Fruit fly (Drosophila melanogaster): ENCODE results near the gene PolrMT.
A peak's percentile ranks its signal among the peaks of the same experiment; 100 is the strongest.

The PolrMT gene

DNA sequence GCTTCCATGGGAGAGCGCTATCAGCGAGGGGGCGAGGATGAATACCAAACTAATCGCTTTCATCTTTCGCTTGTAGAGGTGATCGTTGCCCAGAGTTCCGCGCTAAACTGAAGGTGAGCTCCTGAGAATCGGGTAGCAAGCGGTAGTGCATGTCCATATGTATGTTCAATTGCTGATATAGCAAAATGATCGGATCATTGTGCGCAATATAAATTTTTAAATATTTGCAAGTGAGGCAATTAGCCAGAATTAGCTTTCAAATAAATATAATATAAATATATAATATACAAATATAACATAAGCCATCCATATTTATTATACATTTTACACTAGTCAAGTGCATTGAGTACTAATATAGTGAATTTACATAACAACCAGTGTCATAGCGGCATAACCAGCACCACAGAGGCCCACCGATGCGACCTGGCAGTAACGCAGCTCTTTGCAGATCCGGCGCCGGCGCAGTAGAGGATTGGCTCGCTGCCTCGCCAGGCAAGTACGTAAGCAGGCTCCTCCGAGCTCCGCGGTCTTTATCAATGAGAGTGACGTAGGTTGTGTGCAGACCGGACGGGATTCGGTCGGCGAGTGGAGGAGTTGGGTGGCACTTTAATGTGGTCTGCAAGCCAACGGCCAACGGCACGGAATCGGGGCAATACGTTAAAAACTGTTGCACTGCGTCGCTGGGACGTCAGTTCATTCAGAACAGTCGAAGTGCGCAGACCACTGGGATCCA lies 26.0 kb upstream of the PolrMT start, which contains the start of the genes Iris and CG4577:
TSS of gene Iris (minus strand) at position 88 of the 733 bp plus-strand sequence.
TSS of gene CG4577 (plus strand) at position 683 of the 733 bp plus-strand sequence.
- TF ChIP-seq CG7745 (tag; optimal IDR thresholded peaks at IDR 0.05) = no peak
- peak; percentile 9 for TF ChIP-seq abd-A (tag; optimal IDR thresholded peaks at IDR 0.05)
- no peak for TF ChIP-seq CG1792 (GFP tag; optimal IDR thresholded peaks at IDR 0.05)
- TF ChIP-seq zfh2 (GFP tag; optimal IDR thresholded peaks at IDR 0.05) = no peak
- TF ChIP-seq B-H2 (GFP tag; optimal IDR thresholded peaks at IDR 0.05) = no peak
- 0 out of 3 replicates have a peak, but pooled peaks have one; percentile 5 for TF ChIP-seq Mrtf (GFP tag; IDR thresholded peaks at IDR 0.05)
- no peak for TF ChIP-seq kni (GFP tag; optimal IDR thresholded peaks at IDR 0.05)
- no peak for TF ChIP-seq Camta (GFP tag; optimal IDR thresholded peaks at IDR 0.05)
- TF ChIP-seq scrt (GFP tag; optimal IDR thresholded peaks at IDR 0.05) = peak; percentile 83
- no peak for TF ChIP-seq CG9727 (GFP tag; optimal IDR thresholded peaks at IDR 0.05)
- no peak for TF ChIP-seq CG14667 (GFP tag; IDR thresholded peaks at IDR 0.05)
- TF ChIP-seq chinmo (GFP tag; IDR thresholded peaks at IDR 0.05; ENCODE audit: partially characterized antibody) = 0 out of 4 replicates have a peak, but pooled peaks have one; percentile 11
- peak; percentile 16 for TF ChIP-seq CG18599 (GFP tag; optimal IDR thresholded peaks at IDR 0.05)
- no peak for TF ChIP-seq caup (GFP tag; optimal IDR thresholded peaks at IDR 0.05; ENCODE audit: severe bottlenecking)
- TF ChIP-seq Spps (tag; optimal IDR thresholded peaks at IDR 0.05) = no peak
- peak in 1 of 2 experiments; percentile 3 for TF ChIP-seq Pdp1 (GFP tag; optimal IDR thresholded peaks at IDR 0.05)
- TF ChIP-seq Taf1 (GFP tag; IDR thresholded peaks at IDR 0.05) = no peak
- TF ChIP-seq CHES-1-like (GFP tag; optimal IDR thresholded peaks at IDR 0.05) = no peak
- TF ChIP-seq CG15514 (GFP tag; optimal IDR thresholded peaks at IDR 0.05) = no peak
- TF ChIP-seq row (GFP tag; IDR thresholded peaks at IDR 0.05) = peak; percentile 37; the same call in 1 of the 3 replicates
- TF ChIP-seq lab (GFP tag; optimal IDR thresholded peaks at IDR 0.05) = peak; percentile 22
- no peak for TF ChIP-seq ssp (GFP tag; IDR thresholded peaks at IDR 0.05)
- no peak for TF ChIP-seq Meics (GFP tag; optimal IDR thresholded peaks at IDR 0.05)
- TF ChIP-seq Deaf1 (tag; optimal IDR thresholded peaks at IDR 0.05) = peak; percentile 15
- no peak for TF ChIP-seq CG32772 (GFP tag; IDR thresholded peaks at IDR 0.05)
- TF ChIP-seq C15 (GFP tag; IDR thresholded peaks at IDR 0.05) = no peak
- no peak for TF ChIP-seq ind (GFP tag; optimal IDR thresholded peaks at IDR 0.05)
- TF ChIP-seq CG16779 (GFP tag; IDR thresholded peaks at IDR 0.05) = no peak
- TF ChIP-seq Side (GFP tag; optimal IDR thresholded peaks at IDR 0.05) = no peak
- TF ChIP-seq ewg (GFP tag; optimal IDR thresholded peaks at IDR 0.05) = peak; percentile 60
- no peak for TF ChIP-seq Dp (GFP tag; optimal IDR thresholded peaks at IDR 0.05)
- no peak for TF ChIP-seq CG10366 (GFP tag; IDR thresholded peaks at IDR 0.05)

DNA sequence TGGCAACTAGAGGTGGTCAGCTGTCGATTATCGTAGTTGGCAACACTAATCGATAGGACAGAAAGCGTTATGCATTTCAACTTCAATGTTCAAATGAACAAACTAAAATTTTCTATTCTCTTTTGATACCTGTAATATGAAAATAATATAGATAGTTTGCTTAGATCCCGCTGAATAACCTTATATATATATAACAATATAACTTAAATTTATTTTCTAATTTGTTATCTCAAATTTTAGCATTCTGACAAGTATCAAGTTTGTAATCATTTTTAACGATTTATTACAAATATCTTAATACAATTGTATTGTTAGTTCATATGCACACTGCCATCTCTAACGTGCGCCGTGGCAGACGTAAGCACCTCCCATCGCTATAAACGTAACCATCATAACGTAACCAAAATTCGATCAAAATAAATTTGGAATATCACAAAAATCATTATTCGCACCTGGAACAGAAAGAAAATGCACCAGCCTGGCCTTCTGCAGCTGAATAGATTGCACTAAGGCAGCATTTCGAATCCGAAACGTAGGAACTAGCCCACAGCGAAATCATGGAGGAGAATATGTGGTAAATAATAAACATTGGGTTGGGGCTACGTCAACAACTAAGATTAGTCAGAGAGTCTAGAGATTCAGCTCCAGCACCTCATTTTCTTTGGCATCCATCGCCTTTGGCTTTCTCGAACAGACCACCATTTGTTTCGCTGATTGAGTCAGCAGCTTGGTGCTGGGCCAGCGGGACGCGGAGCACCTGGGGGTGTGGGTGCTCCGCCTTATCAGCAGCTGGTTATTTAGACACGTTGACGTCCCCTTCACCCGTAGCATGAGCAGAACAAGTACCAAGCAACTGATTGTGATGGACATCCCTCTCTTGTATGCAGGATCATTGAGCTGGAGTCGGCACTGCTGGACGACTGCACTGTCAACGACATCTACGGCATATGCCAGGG lies 21.0 kb upstream of the PolrMT start, which contains the start of the genes Pino and TBC1D23:
TSS of gene Pino (minus strand) at position 22 of the 956 bp plus-strand sequence.
TSS of gene TBC1D23 (plus strand) at position 385 of the 956 bp plus-strand sequence.
- TF ChIP-seq tgo (GFP tag; IDR thresholded peaks at IDR 0.05) (peak; percentile 71), caup (GFP tag; optimal IDR thresholded peaks at IDR 0.05; ENCODE audit: severe bottlenecking) (peak; percentile 45), CG14441 (GFP tag; IDR thresholded peaks at IDR 0.05) (peak; percentile 79), CG30431 (GFP tag; optimal IDR thresholded peaks at IDR 0.05) (peak; percentile 48), Usf (GFP tag; optimal IDR thresholded peaks at IDR 0.05) (peak; percentile 35), CG31365 (tag; optimal IDR thresholded peaks at IDR 0.05) (no peak), CG15073 (GFP tag; optimal IDR thresholded peaks at IDR 0.05) (no peak), hb (GFP tag; IDR thresholded peaks at IDR 0.05; ENCODE audit: partially characterized antibody) (0 out of 3 replicates have a peak, but pooled peaks have one; percentile 45), Mad (GFP tag; optimal IDR thresholded peaks at IDR 0.05) (peak; percentile 31), sc (optimal IDR thresholded peaks at IDR 0.05) (no peak), sc (GFP tag; optimal IDR thresholded peaks at IDR 0.05) (peak; percentile 48), Nf-YC (tag; optimal IDR thresholded peaks at IDR 0.05) (peak; percentile 67), CG34376 (GFP tag; optimal IDR thresholded peaks at IDR 0.05) (no peak), tna (GFP tag; IDR thresholded peaks at IDR 0.05; ENCODE audit: partially characterized antibody) (no peak), hth (optimal IDR thresholded peaks at IDR 0.05) (no peak), cwo (GFP tag; optimal IDR thresholded peaks at IDR 0.05) (peak; percentile 28), CG4360 (GFP tag; IDR thresholded peaks at IDR 0.05) (no peak)
